Fruit fly (Drosophila melanogaster): ENCODE results near the gene CG16952.

Gene CG16952

dm6 chrX:15866799-15867412 lies 3.1 kb upstream of the CG16952 start (continued):
- peak; percentile 57 for TF ChIP-seq Dref (GFP tag; IDR thresholded peaks at IDR 0.05)
- peak; percentile 62 for TF ChIP-seq CG30020 (tag; optimal IDR thresholded peaks at IDR 0.05)
- no peak for TF ChIP-seq Lpt (GFP tag; optimal IDR thresholded peaks at IDR 0.05)
- TF ChIP-seq HLH4C (GFP tag; IDR thresholded peaks at IDR 0.05; ENCODE audit: partially characterized antibody): peak; percentile 49; the same call in 1 of the 3 replicates
- TF ChIP-seq Pdp1 (GFP tag; optimal IDR thresholded peaks at IDR 0.05): peak in 1 of 2 experiments; percentile 11
- peak; percentile 4 for TF ChIP-seq trem (tag; optimal IDR thresholded peaks at IDR 0.05)
- peak; percentile 48 for TF ChIP-seq stwl (tag; optimal IDR thresholded peaks at IDR 0.05)
- no peak for TF ChIP-seq gfzf (GFP tag; optimal IDR thresholded peaks at IDR 0.05)
- peak; percentile 37 for TF ChIP-seq CG6254 (GFP tag; optimal IDR thresholded peaks at IDR 0.05)
- TF ChIP-seq E2f2 (GFP tag; IDR thresholded peaks at IDR 0.05): peak; percentile 82
- TF ChIP-seq CG14710 (tag; optimal IDR thresholded peaks at IDR 0.05): peak; percentile 14
- TF ChIP-seq Sry-δ (GFP tag; optimal IDR thresholded peaks at IDR 0.05): peak; percentile 32
- no peak for TF ChIP-seq CG4404 (GFP tag; IDR thresholded peaks at IDR 0.05)
- no peak for TF ChIP-seq caup (GFP tag; optimal IDR thresholded peaks at IDR 0.05; ENCODE audit: severe bottlenecking)
- peak; percentile 16; the same call in 1 of the 3 replicates for TF ChIP-seq Opbp (GFP tag; IDR thresholded peaks at IDR 0.05; ENCODE audit: partially characterized antibody)
- TF ChIP-seq pzg (GFP tag; optimal IDR thresholded peaks at IDR 0.05): peak; percentile 27
- no peak for TF ChIP-seq CG11093 (GFP tag; IDR thresholded peaks at IDR 0.05)
- TF ChIP-seq CG10209 (GFP tag; optimal IDR thresholded peaks at IDR 0.05): no peak
- peak; percentile 47; the same call in 2 of the 4 replicates for TF ChIP-seq Dll (GFP tag; IDR thresholded peaks at IDR 0.05; ENCODE audit: partially characterized antibody)
- TF ChIP-seq CG7963 (GFP tag; IDR thresholded peaks at IDR 0.05; ENCODE audit: partially characterized antibody): no peak
- TF ChIP-seq abd-A (tag; optimal IDR thresholded peaks at IDR 0.05): peak; percentile 34
- TF ChIP-seq Hand (GFP tag; optimal IDR thresholded peaks at IDR 0.05): no peak
- no peak for TF ChIP-seq esg (GFP tag; conservative IDR thresholded peaks at IDR 0.05)
- no peak for TF ChIP-seq fru (optimal IDR thresholded peaks at IDR 0.05)
- no peak for TF ChIP-seq bab2 (GFP tag; optimal IDR thresholded peaks at IDR 0.05)
- TF ChIP-seq CG10366 (GFP tag; IDR thresholded peaks at IDR 0.05): no peak
- TF ChIP-seq Meics (GFP tag; optimal IDR thresholded peaks at IDR 0.05): no peak
- TF ChIP-seq CG43689 (GFP tag; IDR thresholded peaks at IDR 0.05): no peak
- TF ChIP-seq unc-4 (GFP tag; IDR thresholded peaks at IDR 0.05; ENCODE audit: partially characterized antibody): 0 out of 2 replicates have a peak, but pooled peaks have one; percentile 41
- no peak for TF ChIP-seq hth (optimal IDR thresholded peaks at IDR 0.05)
- no peak for TF ChIP-seq kay (GFP tag; optimal IDR thresholded peaks at IDR 0.05)
- peak; percentile 42; the same call in 1 of the 2 replicates for TF ChIP-seq CG13287 (GFP tag; IDR thresholded peaks at IDR 0.05; ENCODE audit: partially characterized antibody)
- peak; percentile 8 for TF ChIP-seq CG10267 (tag; optimal IDR thresholded peaks at IDR 0.05)
- no peak for TF ChIP-seq CG31388 (GFP tag; optimal IDR thresholded peaks at IDR 0.05)

dm6 chrX:15867863-15868262 lies 2.1 kb upstream of the CG16952 start, which contains the start of gene Gapdh2:
Gene Gapdh2, plus strand, starts transcription at chrX:15868145.
- TF ChIP-seq CG13296 (GFP tag; optimal IDR thresholded peaks at IDR 0.05) (peak; percentile 100), sima (GFP tag; optimal IDR thresholded peaks at IDR 0.05) (peak; percentile 93), CG11247 (GFP tag; IDR thresholded peaks at IDR 0.05) (peak; percentile 98), Jarid2 (GFP tag; optimal IDR thresholded peaks at IDR 0.05) (peak; percentile 95), CG10274 (GFP tag; optimal IDR thresholded peaks at IDR 0.05) (peak; percentile 95), CG15073 (GFP tag; optimal IDR thresholded peaks at IDR 0.05) (peak; percentile 84), Hmx (GFP tag; optimal IDR thresholded peaks at IDR 0.05) (peak; percentile 94), ato (GFP tag; IDR thresholded peaks at IDR 0.05; ENCODE audit: partially characterized antibody) (no peak), CG10959 (GFP tag; IDR thresholded peaks at IDR 0.05) (peak; percentile 91), maf-S (GFP tag; optimal IDR thresholded peaks at IDR 0.05) (peak; percentile 96), seq (GFP tag; IDR thresholded peaks at IDR 0.05) (peak; percentile 99), CG9609 (GFP tag; optimal IDR thresholded peaks at IDR 0.05) (peak; percentile 92), hth (optimal IDR thresholded peaks at IDR 0.05) (no peak), Rx (GFP tag; IDR thresholded peaks at IDR 0.05) (peak; percentile 97), insv (GFP tag; optimal IDR thresholded peaks at IDR 0.05) (peak; percentile 14 to 91), CG12155 (GFP tag; optimal IDR thresholded peaks at IDR 0.05) (peak; percentile 97), fd3F (GFP tag; optimal IDR thresholded peaks at IDR 0.05) (peak; percentile 99), ash1 (GFP tag; optimal IDR thresholded peaks at IDR 0.05) (peak; percentile 98)

Data from whole organism, embryonic.